Worm (Caenorhabditis elegans) whole organism, L4 larva: Measurements from ENCODE around the gene mam-2.

ENCODE experiments used
- R02D3.7 ChIP-seq: fragments of 150-350 bp; sonication (generic microtip); optimal IDR thresholded peaks from 3 replicates; lab custom pipeline; 2014; ENCODE audit warnings: missing biosample characterization, missing genetic modification characterization
- ZK337.2 ChIP-seq: fragments of 200-800 bp; sonication (Bioruptor generic); IDR thresholded peaks from 2 replicates; pipeline ENCODE4 v1.3.6; 2022; ENCODE audit warnings: missing genetic modification reagents, missing genetic modification characterization, missing compliant biosample characterization
- ZK546.5 ChIP-seq, 2 experiments: sonication (generic microtip); optimal IDR thresholded peaks; 2 replicates each; lab custom pipeline; 2017; ENCODE audit warnings: missing biosample characterization in 2 of 2, missing genetic modification characterization in 2 of 2
- aha-1 ChIP-seq: fragments of 150-350 bp; peaks from one replicate; lab custom pipeline; 2014; ENCODE audit warnings: missing biosample characterization, missing genetic modification characterization
- attf-4 ChIP-seq: sonication (generic microtip); optimal IDR thresholded peaks from 3 replicates; lab custom pipeline; 2017; ENCODE audit warnings: missing biosample characterization, missing genetic modification characterization
- ceh-62 ChIP-seq: sonication (generic microtip); optimal IDR thresholded peaks from 2 replicates; lab custom pipeline; 2017; ENCODE audit warnings: missing biosample characterization, missing genetic modification characterization
- ceh-82 ChIP-seq: sonication (generic microtip); optimal IDR thresholded peaks from 2 replicates; lab custom pipeline; 2017; ENCODE audit warnings: missing biosample characterization, missing genetic modification characterization
- ces-1 ChIP-seq: fragments of 150-350 bp; sonication (generic microtip); optimal IDR thresholded peaks from 4 replicates; lab custom pipeline; 2014; ENCODE audit warnings: missing biosample characterization, missing genetic modification reagents, missing genetic modification characterization
- daf-16 ChIP-seq, 3 experiments: sonication (generic microtip); optimal IDR thresholded peaks; 2 replicates each; lab custom pipeline; 2016 to 2017; ENCODE audit warnings: missing genetic modification characterization in 3 of 3, missing genetic modification reagents in 3 of 3, mild to moderate bottlenecking in 2 of 3, missing compliant biosample characterization in 2 of 3, missing biosample characterization in 1 of 3, moderate library complexity in 1 of 3
- dmd-9 ChIP-seq: fragments of 200-800 bp; sonication (Bioruptor generic); IDR thresholded peaks from 2 replicates; pipeline ENCODE4 v1.3.6; 2022; ENCODE audit warnings: missing genetic modification reagents, missing genetic modification characterization, missing compliant biosample characterization
- dve-1 ChIP-seq: sonication (generic microtip); optimal IDR thresholded peaks from 2 replicates; lab custom pipeline; 2017; ENCODE audit warnings: antibody characterized with exemption, mild to moderate bottlenecking, missing genetic modification characterization, missing compliant biosample characterization; ENCODE audit not compliant: insufficient read depth
- hlh-11 ChIP-seq: fragments of 200-800 bp; sonication (Bioruptor generic); optimal IDR thresholded peaks from 2 replicates; lab custom pipeline; 2018; ENCODE audit warnings: mild to moderate bottlenecking, missing genetic modification characterization, missing compliant biosample characterization
- hlh-30 ChIP-seq: sonication (generic microtip); optimal IDR thresholded peaks from 2 replicates; lab custom pipeline; 2017; ENCODE audit warnings: antibody characterized with exemption, mild to moderate bottlenecking, missing genetic modification characterization, missing compliant biosample characterization; ENCODE audit not compliant: insufficient read depth
- hmg-1.1 ChIP-seq: fragments of 200-800 bp; sonication (Bioruptor generic); IDR thresholded peaks from 2 replicates; pipeline ENCODE4 v1.3.6; 2022; ENCODE audit warnings: missing genetic modification reagents, missing genetic modification characterization, missing compliant biosample characterization
- lin-15B ChIP-seq: fragments of 150-350 bp; sonication (generic microtip); optimal IDR thresholded peaks from 3 replicates; lab custom pipeline; 2014; ENCODE audit warnings: missing biosample characterization, missing genetic modification characterization
- lsy-2 ChIP-seq, 2 experiments: fragments of 150-350 bp in 1 of 2; sonication (generic microtip) in 1 of 2; optimal IDR thresholded peaks; 2 replicates each; lab custom pipeline; 2014 to 2017; ENCODE audit warnings: missing biosample characterization in 2 of 2, missing genetic modification characterization in 2 of 2
- madf-5 ChIP-seq, 2 experiments: fragments of 200-800 bp; sonication (Bioruptor generic); IDR thresholded peaks; 2 replicates each; pipeline ENCODE4 v1.3.6; 2022; ENCODE audit warnings: missing compliant biosample characterization in 2 of 2, missing genetic modification characterization in 2 of 2
- mdl-1 ChIP-seq, 2 experiments: fragments of 150-350 bp in 1 of 2; sonication (generic microtip) in 1 of 2; optimal IDR thresholded peaks; 2 replicates each; lab custom pipeline; 2014 to 2017; ENCODE audit warnings: missing biosample characterization in 2 of 2, missing genetic modification characterization in 2 of 2
- mes-2 ChIP-seq: sonication (generic microtip); optimal IDR thresholded peaks from 2 replicates; lab custom pipeline; 2016; ENCODE audit warnings: missing genotype, mild to moderate bottlenecking, missing genetic modification characterization, missing compliant biosample characterization; ENCODE audit not compliant: poor library complexity, severe bottlenecking
- mxl-3 ChIP-seq: fragments of 200-800 bp; sonication (Bioruptor generic); optimal IDR thresholded peaks from 2 replicates; lab custom pipeline; 2018; ENCODE audit warnings: mild to moderate bottlenecking, missing genetic modification characterization, missing compliant biosample characterization
- nhr-11 ChIP-seq: fragments of 150-350 bp; optimal IDR thresholded peaks from 2 replicates; lab custom pipeline; 2014; ENCODE audit warnings: missing biosample characterization, missing genetic modification characterization
- nhr-237 ChIP-seq: sonication (generic microtip); optimal IDR thresholded peaks from 2 replicates; lab custom pipeline; 2017; ENCODE audit warnings: missing biosample characterization, missing genetic modification characterization
- nhr-25 ChIP-seq: sonication (generic microtip); optimal IDR thresholded peaks from 2 replicates; lab custom pipeline; 2017; ENCODE audit warnings: missing genetic modification characterization, mild to moderate bottlenecking, missing compliant biosample characterization, antibody characterized with exemption, moderate library complexity, borderline replicate concordance; ENCODE audit not compliant: insufficient read depth
- nhr-28 ChIP-seq: fragments of 150-350 bp; optimal IDR thresholded peaks from 2 replicates; lab custom pipeline; 2014; ENCODE audit warnings: missing biosample characterization, missing genetic modification characterization
- nhr-77 ChIP-seq: fragments of 150-350 bp; optimal IDR thresholded peaks from 2 replicates; lab custom pipeline; 2014; ENCODE audit warnings: missing biosample characterization, missing genetic modification characterization
- pha-4 ChIP-seq, 2 experiments: fragments of 150-350 bp in 1 of 2; fragments of 200-800 bp in 1 of 2; sonication (Bioruptor generic) in 1 of 2; IDR thresholded peaks in 1 of 2; optimal IDR thresholded peaks in 1 of 2; 2 replicates each; pipeline versions ENCODE4 v1.3.6 to Lab custom; 2014 to 2022; ENCODE audit warnings: missing genetic modification characterization in 2 of 2, missing genetic modification reagents in 2 of 2, missing biosample characterization in 1 of 2, missing compliant biosample characterization in 1 of 2
- saeg-2 ChIP-seq: fragments of 200-800 bp; sonication (Bioruptor generic); IDR thresholded peaks from 2 replicates; pipeline ENCODE4 v1.3.6; 2022; ENCODE audit warnings: missing genetic modification reagents, missing genetic modification characterization, missing compliant biosample characterization
- snpc-4 ChIP-seq: fragments of 150-350 bp; optimal IDR thresholded peaks from 2 replicates; lab custom pipeline; 2014; ENCODE audit warnings: missing biosample characterization, missing genetic modification characterization
- tra-1 ChIP-seq: fragments of 200-800 bp; sonication (Bioruptor generic); IDR thresholded peaks from 2 replicates; pipeline ENCODE4 v1.3.6; 2022; ENCODE audit warnings: missing genetic modification reagents, missing genetic modification characterization, missing compliant biosample characterization
- unc-62 ChIP-seq, 3 experiments: fragments of 150-350 bp in 1 of 3; sonication (generic microtip); optimal IDR thresholded peaks in 2 of 3; peaks in 1 of 3; 1 replicate in 1 of 3; 2 replicates in 2 of 3; lab custom pipeline; 2014 to 2017; ENCODE audit warnings: missing biosample characterization in 3 of 3, missing genetic modification characterization in 3 of 3, missing genetic modification reagents in 3 of 3, missing genotype in 1 of 3
- zip-2 ChIP-seq: fragments of 150-350 bp; optimal IDR thresholded peaks from 2 replicates; lab custom pipeline; 2014; ENCODE audit warnings: missing biosample characterization, missing genetic modification characterization

The mam-2 gene

ce11 chrIV:10007758-10008157 lies 24.8 kb downstream of the mam-2 start:
- TF ChIP-seq hlh-11 (tag; lab: Kevin White, UChicago) (peak; percentile 50), madf-5 (GFP tag; IDR thresholded peaks at IDR 0.05; lab: Robert Waterston, UW) (0 out of 4 replicates have a peak, but pooled peaks of 1 of the 2 experiments have one; percentile 16), ces-1 (GFP tag; lab: Kevin White, UChicago) (no peak), nhr-28 (peak; percentile 74), R02D3.7 (tag; lab: Kevin White, UChicago) (no peak), mdl-1 (tag; optimal IDR thresholded peaks at IDR 0.05; lab: Kevin White, UChicago) (peak; percentile 18 to 81), daf-16 (GFP tag; optimal IDR thresholded peaks at IDR 0.05; lab: Kevin White, UChicago) (no peak), daf-16 (tag; optimal IDR thresholded peaks at IDR 0.05; lab: Kevin White, UChicago) (peak; percentile 20), dmd-9 (GFP tag; lab: Robert Waterston, UW) (no peak), lin-15B (tag; lab: Kevin White, UChicago) (no peak), ceh-62 (tag; lab: Kevin White, UChicago) (no peak), mxl-3 (GFP tag; lab: Kevin White, UChicago) (peak; percentile 54), lsy-2 (tag; optimal IDR thresholded peaks at IDR 0.05; lab: Kevin White, UChicago) (peak in 1 of 2 experiments; percentile 31), mes-2 (tag; lab: Kevin White, UChicago) (peak; percentile 30), unc-62 (GFP tag; optimal IDR thresholded peaks at IDR 0.05 in 1 of 2; lab: Kevin White, UChicago) (no peak), unc-62 (tag; optimal IDR thresholded peaks at IDR 0.05; lab: Kevin White, UChicago) (no peak), nhr-77 (peak; percentile 5), dve-1 (tag; lab: Kevin White, UChicago) (peak; percentile 46), hmg-1.1 (0 out of 2 replicates have a peak, but pooled peaks have one; percentile 50), hlh-30 (tag; lab: Kevin White, UChicago) (peak; percentile 5), pha-4 (GFP tag; IDR thresholded peaks at IDR 0.05; lab: Robert Waterston, UW) (no peak), pha-4 (tag; optimal IDR thresholded peaks at IDR 0.05; lab: Kevin White, UChicago) (peak; percentile 42)

ce11 chrIV:10009536-10009935 lies 26.5 kb downstream of the mam-2 start, which contains the start of gene magu-4:
Gene magu-4, plus strand, starts transcription at chrIV:10009753.
- TF ChIP-seq aha-1 (tag; lab: Kevin White, UChicago) (peak; percentile 60), nhr-237 (no peak)

- TF ChIP-seq zip-2 (tag; lab: Kevin White, UChicago) (no peak), tra-1 (GFP tag; lab: Robert Waterston, UW) (no peak), ceh-82 (no peak), ZK337.2 (no peak), nhr-11 (tag; lab: Kevin White, UChicago) (no peak), attf-4 (tag; lab: Kevin White, UChicago) (no peak), ces-1 (GFP tag; lab: Kevin White, UChicago) (no peak), ZK546.5 (tag; optimal IDR thresholded peaks at IDR 0.05; lab: Kevin White, UChicago) (no peak)
Measured at ce11 chrIV:10016977-10017376, 34.0 kb downstream of the mam-2 start, which contains the start of gene ent-7. Gene ent-7, plus strand, starts transcription at chrIV:10017277.

- TF ChIP-seq saeg-2 (GFP tag; lab: Robert Waterston, UW), result no peak
- TF ChIP-seq nhr-28, result peak; percentile 76
- no peak for TF ChIP-seq daf-16 (GFP tag; optimal IDR thresholded peaks at IDR 0.05; lab: Kevin White, UChicago)
- peak; percentile 37 for TF ChIP-seq daf-16 (tag; optimal IDR thresholded peaks at IDR 0.05; lab: Kevin White, UChicago)
- peak; percentile 6 for TF ChIP-seq aha-1 (tag; lab: Kevin White, UChicago)
- no peak for TF ChIP-seq zip-2 (tag; lab: Kevin White, UChicago)
- TF ChIP-seq, all 104 proteins: peak for 3
Measured at ce11 chrIV:10017633-10018032, 34.6 kb downstream of the mam-2 start, which contains the start of gene F44D12.2. Gene F44D12.2, minus strand, starts transcription at chrIV:10017733.

- TF ChIP-seq nhr-25 (tag; lab: Kevin White, UChicago) (no peak), snpc-4 (no peak)
Measured at ce11 chrIV:10021283-10021682, 38.3 kb downstream of the mam-2 start, which contains the start of gene F44D12.19. Gene F44D12.19, plus strand, starts transcription at chrIV:10021583.
